Worm (Caenorhabditis elegans) whole organism, late embryonic: ENCODE measurements around the gene srz-97.

ENCODE experiments used
- C08G9.2 ChIP-seq: sonication (generic microtip); optimal IDR thresholded peaks from 2 replicates; lab custom pipeline; 2016; ENCODE audit warnings: mild to moderate bottlenecking, missing genetic modification characterization, moderate library complexity, missing compliant biosample characterization
- F13H6.1 ChIP-seq: sonication (generic microtip); optimal IDR thresholded peaks from 2 replicates; lab custom pipeline; 2016; ENCODE audit warnings: missing genetic modification characterization, missing compliant biosample characterization
- K02D7.2 ChIP-seq: sonication (generic microtip); optimal IDR thresholded peaks from 2 replicates; lab custom pipeline; 2017; ENCODE audit warnings: mild to moderate bottlenecking, missing genetic modification characterization, missing compliant biosample characterization
- K09A11.1 ChIP-seq: sonication (generic microtip); optimal IDR thresholded peaks from 2 replicates; lab custom pipeline; 2017; ENCODE audit warnings: antibody characterized with exemption, mild to moderate bottlenecking, missing genetic modification characterization, missing compliant biosample characterization; ENCODE audit not compliant: insufficient read depth
- Y22D7AL.16 ChIP-seq: sonication (generic microtip); optimal IDR thresholded peaks from 2 replicates; lab custom pipeline; 2016; ENCODE audit warnings: missing genetic modification characterization, missing compliant biosample characterization
- ahr-1 ChIP-seq: sonication (generic microtip); optimal IDR thresholded peaks from 2 replicates; lab custom pipeline; 2016; ENCODE audit warnings: missing genetic modification characterization, missing compliant biosample characterization
- ama-1 ChIP-seq: fragments of 150-350 bp; optimal IDR thresholded peaks from 2 replicates; lab custom pipeline; 2014
- ceh-18 ChIP-seq: sonication (generic microtip); optimal IDR thresholded peaks from 2 replicates; lab custom pipeline; 2016; ENCODE audit warnings: missing genetic modification characterization, missing compliant biosample characterization
- ceh-19 ChIP-seq: fragments of 200-800 bp; sonication (Bioruptor generic); optimal IDR thresholded peaks from 2 replicates; lab custom pipeline; 2018; ENCODE audit warnings: mild to moderate bottlenecking, missing genetic modification characterization, missing compliant biosample characterization
- ceh-22 ChIP-seq: sonication (generic microtip); optimal IDR thresholded peaks from 2 replicates; lab custom pipeline; 2017; ENCODE audit warnings: missing biosample characterization, missing genetic modification characterization
- ceh-24 ChIP-seq: sonication (generic microtip); optimal IDR thresholded peaks from 2 replicates; lab custom pipeline; 2016; ENCODE audit warnings: mild to moderate bottlenecking, missing genetic modification characterization, missing compliant biosample characterization
- ceh-30 ChIP-seq: fragments of 150-350 bp; optimal IDR thresholded peaks from 2 replicates; lab custom pipeline; 2014; ENCODE audit warnings: missing biosample characterization, missing genetic modification characterization
- ceh-31 ChIP-seq: sonication (generic microtip); optimal IDR thresholded peaks from 2 replicates; lab custom pipeline; 2016; ENCODE audit warnings: missing genetic modification characterization, missing compliant biosample characterization
- ceh-34 ChIP-seq: sonication (generic microtip); optimal IDR thresholded peaks from 2 replicates; lab custom pipeline; 2016; ENCODE audit warnings: mild to moderate bottlenecking, missing genetic modification characterization, missing compliant biosample characterization
- ceh-48 ChIP-seq: sonication (generic microtip); optimal IDR thresholded peaks from 2 replicates; lab custom pipeline; 2016; ENCODE audit warnings: missing genetic modification characterization, inconsistent platforms, missing compliant biosample characterization
- ceh-6 ChIP-seq: fragments of 200-800 bp; sonication (Bioruptor generic); optimal IDR thresholded peaks from 2 replicates; lab custom pipeline; 2018; ENCODE audit warnings: mild to moderate bottlenecking, missing genetic modification characterization, missing compliant biosample characterization
- che-1 ChIP-seq: sonication (generic microtip); optimal IDR thresholded peaks from 2 replicates; lab custom pipeline; 2016; ENCODE audit warnings: mild to moderate bottlenecking, missing genetic modification characterization, missing compliant biosample characterization
- dmd-4 ChIP-seq: sonication (generic microtip); optimal IDR thresholded peaks from 2 replicates; lab custom pipeline; 2016; ENCODE audit warnings: borderline replicate concordance, missing genetic modification characterization, missing compliant biosample characterization
- dve-1 ChIP-seq: sonication (generic microtip); optimal IDR thresholded peaks from 2 replicates; lab custom pipeline; 2017; ENCODE audit warnings: antibody characterized with exemption, mild to moderate bottlenecking, missing genetic modification characterization, missing compliant biosample characterization
- elt-2 ChIP-seq: sonication (generic microtip); optimal IDR thresholded peaks from 2 replicates; lab custom pipeline; 2016; ENCODE audit warnings: missing genetic modification reagents, missing genetic modification characterization, missing compliant biosample characterization
- ets-4 ChIP-seq: sonication (generic microtip); optimal IDR thresholded peaks from 2 replicates; lab custom pipeline; 2016; ENCODE audit warnings: missing genetic modification characterization, missing compliant biosample characterization
- fax-1 ChIP-seq: sonication (generic microtip); optimal IDR thresholded peaks from 2 replicates; lab custom pipeline; 2016; ENCODE audit warnings: missing genotype, missing genetic modification characterization, missing compliant biosample characterization
- fkh-6 ChIP-seq: sonication (generic microtip); optimal IDR thresholded peaks from 2 replicates; lab custom pipeline; 2016; ENCODE audit warnings: missing genetic modification characterization, missing compliant biosample characterization
- gmeb-2 ChIP-seq: sonication (generic microtip); optimal IDR thresholded peaks from 2 replicates; lab custom pipeline; 2016; ENCODE audit warnings: missing genetic modification characterization, inconsistent platforms, missing compliant biosample characterization
- hlh-13 ChIP-seq: fragments of 200-800 bp; sonication (Bioruptor generic); optimal IDR thresholded peaks from 2 replicates; lab custom pipeline; 2018; ENCODE audit warnings: mild to moderate bottlenecking, missing genetic modification characterization, missing compliant biosample characterization
- hlh-15 ChIP-seq: sonication (generic microtip); optimal IDR thresholded peaks from 2 replicates; lab custom pipeline; 2016; ENCODE audit warnings: missing genetic modification characterization, missing compliant biosample characterization
- hlh-6 ChIP-seq: sonication (generic microtip); optimal IDR thresholded peaks from 2 replicates; lab custom pipeline; 2016; ENCODE audit warnings: missing genotype, missing genetic modification characterization, missing compliant biosample characterization
- lim-6 ChIP-seq: sonication (generic microtip); optimal IDR thresholded peaks from 2 replicates; lab custom pipeline; 2016; ENCODE audit warnings: missing genetic modification characterization, missing compliant biosample characterization
- madf-2 ChIP-seq: sonication (generic microtip); optimal IDR thresholded peaks from 2 replicates; lab custom pipeline; 2017; ENCODE audit warnings: missing genetic modification characterization, missing compliant biosample characterization
- mec-3 ChIP-seq: sonication (generic microtip); optimal IDR thresholded peaks from 2 replicates; lab custom pipeline; 2016; ENCODE audit warnings: borderline replicate concordance, missing genetic modification characterization, missing compliant biosample characterization
- nfya-1 ChIP-seq: sonication (generic microtip); optimal IDR thresholded peaks from 2 replicates; lab custom pipeline; 2017; ENCODE audit warnings: missing genetic modification characterization, mild to moderate bottlenecking, missing compliant biosample characterization, antibody characterized with exemption, moderate library complexity
- nhr-11 ChIP-seq: fragments of 150-350 bp; optimal IDR thresholded peaks from 2 replicates; lab custom pipeline; 2014; ENCODE audit warnings: missing biosample characterization, missing genetic modification characterization
- nhr-232 ChIP-seq: sonication (generic microtip); optimal IDR thresholded peaks from 2 replicates; lab custom pipeline; 2016; ENCODE audit warnings: missing genetic modification characterization, missing compliant biosample characterization
- pat-9 ChIP-seq: fragments of 200-800 bp; sonication (Bioruptor generic); optimal IDR thresholded peaks from 2 replicates; lab custom pipeline; 2018; ENCODE audit warnings: mild to moderate bottlenecking, missing genetic modification characterization, moderate library complexity, missing compliant biosample characterization
- pha-4 ChIP-seq: fragments of 150-350 bp; optimal IDR thresholded peaks from 2 replicates; lab custom pipeline; 2018; ENCODE audit warnings: missing biosample characterization, missing genetic modification reagents, missing genetic modification characterization
- ref-2 ChIP-seq: sonication (generic microtip); optimal IDR thresholded peaks from 2 replicates; lab custom pipeline; 2016; ENCODE audit warnings: missing genetic modification characterization, missing compliant biosample characterization
- sdc-2 ChIP-seq: sonication (generic microtip); optimal IDR thresholded peaks from 2 replicates; lab custom pipeline; 2016; ENCODE audit warnings: missing genotype, missing genetic modification characterization, missing compliant biosample characterization
- sox-2 ChIP-seq: fragments of 200-800 bp; sonication (Bioruptor generic); IDR thresholded peaks from 2 replicates; pipeline ENCODE4 v1.3.6; 2022; ENCODE audit warnings: missing genetic modification reagents, missing genetic modification characterization, missing compliant biosample characterization
- sox-4 ChIP-seq: sonication (generic microtip); optimal IDR thresholded peaks from 2 replicates; lab custom pipeline; 2017; ENCODE audit warnings: mild to moderate bottlenecking, missing genetic modification characterization, inconsistent platforms, missing compliant biosample characterization
- syd-9 ChIP-seq: sonication (generic microtip); optimal IDR thresholded peaks from 2 replicates; lab custom pipeline; 2016; ENCODE audit warnings: mild to moderate bottlenecking, missing genetic modification characterization, moderate library complexity, missing compliant biosample characterization
- tbx-2 ChIP-seq: sonication (generic microtip); optimal IDR thresholded peaks from 2 replicates; lab custom pipeline; 2016; ENCODE audit warnings: missing genetic modification characterization, missing compliant biosample characterization
- tbx-7 ChIP-seq: sonication (generic microtip); optimal IDR thresholded peaks from 2 replicates; lab custom pipeline; 2016; ENCODE audit warnings: missing genotype, missing genetic modification characterization, missing compliant biosample characterization
- ttx-3 ChIP-seq: sonication (generic microtip); optimal IDR thresholded peaks from 2 replicates; lab custom pipeline; 2016; ENCODE audit warnings: missing genetic modification reagents, missing genetic modification characterization, missing compliant biosample characterization
- unc-55 ChIP-seq: sonication (generic microtip); optimal IDR thresholded peaks from 2 replicates; lab custom pipeline; 2017; ENCODE audit warnings: missing biosample characterization, missing genetic modification reagents, missing genetic modification characterization
- zip-5 ChIP-seq: sonication (generic microtip); optimal IDR thresholded peaks from 2 replicates; lab custom pipeline; 2016; ENCODE audit warnings: missing genetic modification characterization, missing compliant biosample characterization

The srz-97 gene

DNA sequence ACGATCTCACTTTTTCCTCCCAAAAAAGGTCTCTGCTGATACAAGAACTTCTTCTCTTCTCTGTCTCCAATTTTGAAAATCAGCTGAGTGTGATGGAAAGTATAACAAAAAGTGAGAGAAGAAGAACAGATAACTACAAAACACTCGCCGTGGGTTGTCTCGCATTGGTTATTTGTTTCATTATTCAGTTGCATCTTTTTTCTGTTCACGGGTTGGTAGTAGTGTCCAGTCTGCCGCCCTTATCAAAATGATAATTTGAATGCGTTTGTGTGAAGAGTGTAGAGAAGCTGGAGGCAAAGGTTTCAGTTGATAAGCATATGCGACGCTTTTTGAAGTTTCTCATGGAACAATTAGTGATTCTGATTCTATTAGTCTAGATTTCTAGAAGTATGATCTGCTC is 35.0 kb upstream of the srz-97 start:
- TF ChIP-seq elt-2 (tag; lab: Kevin White, UChicago), result peak; percentile 47
- TF ChIP-seq K09A11.1, result no peak

DNA sequence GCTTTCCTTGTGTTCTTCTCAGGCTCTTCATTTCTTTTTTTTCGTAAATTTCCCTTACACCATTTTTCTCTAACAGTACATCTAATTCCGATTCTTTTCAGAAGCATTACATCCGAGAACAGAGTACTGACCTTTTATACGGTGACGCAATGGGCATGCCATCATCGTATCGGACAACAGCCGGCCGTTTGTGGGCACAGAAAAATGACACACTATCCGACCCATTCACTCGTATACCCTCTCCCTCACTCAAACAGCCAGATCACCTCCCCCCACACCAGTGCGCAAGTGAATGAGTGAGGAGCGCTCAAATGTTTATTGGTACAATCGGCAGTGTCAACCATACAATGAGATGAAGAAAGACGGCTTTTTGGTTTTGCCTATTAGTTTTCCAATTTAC is 33.1 kb upstream of the srz-97 start, which contains the start of gene R02D5.24:
R02D5.24 (plus strand) TSS at position 205 of the 400 bp plus-strand sequence.
- TF ChIP-seq ref-2 (tag; lab: Kevin White, UChicago), result peak; percentile 34
- TF ChIP-seq syd-9, result peak; percentile 8
- TF ChIP-seq elt-2 (tag; lab: Kevin White, UChicago), result peak; percentile 31
- peak; percentile 8 for TF ChIP-seq ceh-22 (tag; lab: Kevin White, UChicago)
- no peak for TF ChIP-seq che-1 (tag; lab: Kevin White, UChicago)
- peak; percentile 8 for TF ChIP-seq tbx-2 (tag; lab: Kevin White, UChicago)
- TF ChIP-seq unc-55 (GFP tag; lab: Kevin White, UChicago), result no peak
- TF ChIP-seq ama-1 (lab: Kevin White, UChicago), result no peak
- no peak for TF ChIP-seq gmeb-2
- TF ChIP-seq ceh-19 (GFP tag; lab: Kevin White, UChicago), result peak; percentile 15
- TF ChIP-seq ceh-48, result no peak

DNA sequence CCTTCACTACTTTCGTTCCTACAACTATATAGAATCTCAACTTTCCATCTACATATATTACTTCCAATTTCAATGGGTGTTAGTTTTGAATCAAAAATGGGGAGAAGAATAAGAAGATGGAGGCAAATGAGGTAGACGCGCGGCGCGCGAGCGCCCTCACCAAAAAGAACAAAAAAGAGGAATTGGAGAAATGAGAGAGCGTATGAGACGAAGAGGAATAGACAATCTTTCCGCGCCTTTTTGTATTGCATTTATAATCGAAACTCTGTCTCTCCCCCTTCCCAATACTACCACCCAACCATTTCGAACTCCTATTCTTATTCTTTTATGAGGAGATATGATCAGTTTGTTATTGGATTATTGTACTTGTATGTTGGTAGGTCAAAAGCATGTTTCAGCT is 32.5 kb upstream of the srz-97 start:
- TF ChIP-seq ceh-31, result peak; percentile 15
- TF ChIP-seq ceh-6 (GFP tag; lab: Kevin White, UChicago), result no peak

DNA sequence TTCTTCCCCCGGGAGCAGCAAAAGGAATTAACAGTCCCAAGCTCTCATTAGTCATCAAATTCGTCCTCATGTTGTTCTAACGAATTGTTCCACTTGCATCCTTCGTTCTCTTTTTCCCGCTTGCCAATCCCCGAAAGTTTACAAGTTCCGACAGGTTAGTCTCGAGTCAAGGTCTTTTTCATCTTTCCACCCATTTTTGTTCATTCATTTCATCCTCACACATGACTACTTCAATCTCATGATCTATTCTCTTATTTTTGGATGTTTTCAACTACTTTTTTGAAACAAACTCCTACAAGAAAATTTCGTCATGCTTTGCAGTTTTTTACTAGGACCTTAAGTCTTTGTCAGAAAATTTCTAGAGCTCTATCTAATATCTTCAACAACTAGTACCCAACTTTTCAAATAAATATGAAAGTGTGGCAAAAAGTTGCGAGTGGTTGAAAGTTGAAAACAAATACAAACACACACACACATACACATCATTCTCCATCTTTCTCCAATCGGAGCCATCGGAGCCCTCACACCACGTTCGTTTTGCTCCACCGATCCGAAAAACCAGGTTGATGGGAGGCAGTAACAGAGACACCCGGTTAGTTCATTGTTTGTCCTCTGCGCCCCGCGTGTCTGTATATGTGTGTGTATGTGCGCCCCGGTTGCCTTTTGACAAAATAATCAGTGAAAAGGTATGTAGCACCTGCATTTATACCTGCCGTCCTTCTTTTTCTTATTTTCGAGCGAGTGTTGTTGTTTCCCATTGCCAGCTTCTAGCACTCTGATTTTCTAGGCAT is 31.2 kb upstream of the srz-97 start:
- TF ChIP-seq ceh-18 (tag; lab: Kevin White, UChicago) (no peak), dve-1 (tag; lab: Kevin White, UChicago) (no peak), ceh-34 (tag; lab: Kevin White, UChicago) (no peak), hlh-15 (tag; lab: Kevin White, UChicago) (no peak), madf-2 (tag; lab: Kevin White, UChicago) (no peak), gmeb-2 (no peak), dmd-4 (tag; lab: Kevin White, UChicago) (no peak), hlh-6 (no peak), ceh-22 (tag; lab: Kevin White, UChicago) (no peak), ceh-6 (GFP tag; lab: Kevin White, UChicago) (no peak), hlh-13 (GFP tag; lab: Kevin White, UChicago) (no peak), K02D7.2 (no peak), F13H6.1 (tag; lab: Kevin White, UChicago) (no peak), C08G9.2 (tag; lab: Kevin White, UChicago) (no peak), nhr-11 (no peak), pha-4 (no peak), mec-3 (tag; lab: Kevin White, UChicago) (no peak), sdc-2 (no peak), fax-1 (no peak), sox-2 (no peak)

DNA sequence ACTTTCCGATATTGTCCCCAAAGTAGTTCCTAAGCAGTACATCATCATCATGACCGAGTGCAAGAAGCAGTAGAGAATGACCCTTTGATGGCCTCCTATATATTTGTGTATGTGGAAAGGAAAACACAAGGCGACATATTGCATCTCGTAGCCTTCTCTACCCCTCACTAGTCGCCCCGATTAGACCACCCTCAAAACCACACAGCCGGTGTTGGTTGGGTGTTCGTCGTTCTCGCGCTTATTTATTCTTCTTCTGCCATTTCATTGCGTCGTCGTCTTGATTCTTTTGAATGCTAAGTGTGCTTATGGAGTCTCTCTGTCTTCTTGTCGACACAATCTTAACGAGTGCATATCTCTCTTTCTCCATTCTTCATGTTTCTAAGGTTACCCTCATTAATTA is 30.2 kb upstream of the srz-97 start:
- TF ChIP-seq ref-2 (tag; lab: Kevin White, UChicago), result no peak
- TF ChIP-seq fkh-6 (tag; lab: Kevin White, UChicago), result no peak
- no peak for TF ChIP-seq ahr-1
- no peak for TF ChIP-seq Y22D7AL.16 (tag; lab: Kevin White, UChicago)
- TF ChIP-seq nhr-232 (tag; lab: Kevin White, UChicago), result no peak
- TF ChIP-seq elt-2 (tag; lab: Kevin White, UChicago), result peak; percentile 29
- TF ChIP-seq lim-6 (tag; lab: Kevin White, UChicago), result no peak
- no peak for TF ChIP-seq ceh-30 (tag; lab: Kevin White, UChicago)
- no peak for TF ChIP-seq ceh-22 (tag; lab: Kevin White, UChicago)
- peak; percentile 29 for TF ChIP-seq ceh-31
- no peak for TF ChIP-seq zip-5 (tag; lab: Kevin White, UChicago)
- TF ChIP-seq sox-4, result no peak
- TF ChIP-seq ets-4 (tag; lab: Kevin White, UChicago), result no peak
- no peak for TF ChIP-seq sox-2
- TF ChIP-seq ttx-3 (tag; lab: Kevin White, UChicago), result no peak
- peak; percentile 32 for TF ChIP-seq nfya-1
- TF ChIP-seq ceh-34 (tag; lab: Kevin White, UChicago), result peak; percentile 18
- TF ChIP-seq pat-9 (tag; lab: Kevin White, UChicago), result no peak
- TF ChIP-seq tbx-2 (tag; lab: Kevin White, UChicago), result peak; percentile 40
- TF ChIP-seq tbx-7 (tag; lab: Kevin White, UChicago), result no peak
- no peak for TF ChIP-seq hlh-13 (GFP tag; lab: Kevin White, UChicago)
- no peak for TF ChIP-seq ceh-24 (tag; lab: Kevin White, UChicago)
